Worm (Caenorhabditis elegans) whole organism, L3 larva: ENCODE results near the gene dpy-23.

Experiments
- ZK546.5 ChIP-seq: sonication (generic microtip); optimal IDR thresholded peaks from 2 replicates; lab custom pipeline; 2017; ENCODE audit warnings: missing biosample characterization, missing genetic modification characterization
- aly-2 ChIP-seq: fragments of 150-350 bp; optimal IDR thresholded peaks from 2 replicates; lab custom pipeline; 2014; ENCODE audit warnings: missing biosample characterization, missing genetic modification characterization
- ama-1 ChIP-seq: fragments of 150-350 bp; optimal IDR thresholded peaks from 2 replicates; lab custom pipeline; 2018
- ceh-16 ChIP-seq: sonication (generic microtip); optimal IDR thresholded peaks from 2 replicates; lab custom pipeline; 2017; ENCODE audit warnings: missing biosample characterization, missing genetic modification characterization
- ceh-82 ChIP-seq: fragments of 150-350 bp; optimal IDR thresholded peaks from 2 replicates; lab custom pipeline; 2014; ENCODE audit warnings: missing biosample characterization, missing genetic modification characterization
- ceh-9 ChIP-seq: sonication (generic microtip); optimal IDR thresholded peaks from 2 replicates; lab custom pipeline; 2018; ENCODE audit warnings: missing biosample characterization, missing genetic modification characterization
- daf-12 ChIP-seq: fragments of 150-350 bp; optimal IDR thresholded peaks from 2 replicates; lab custom pipeline; 2014; ENCODE audit warnings: missing biosample characterization, missing genetic modification reagents, missing genetic modification characterization
- egl-5 ChIP-seq: fragments of 150-350 bp; optimal IDR thresholded peaks from 2 replicates; lab custom pipeline; 2017; ENCODE audit warnings: missing biosample characterization, missing genetic modification reagents, missing genetic modification characterization, inconsistent platforms
- elt-1 ChIP-seq: fragments of 150-350 bp; optimal IDR thresholded peaks from 2 replicates; lab custom pipeline; 2014; ENCODE audit warnings: missing biosample characterization, missing genetic modification characterization
- elt-2 ChIP-seq: sonication (generic microtip); optimal IDR thresholded peaks from 2 replicates; lab custom pipeline; 2016; ENCODE audit warnings: missing genetic modification reagents, mild to moderate bottlenecking, missing genetic modification characterization, missing compliant biosample characterization
- eor-1 ChIP-seq, 2 experiments: fragments of 150-350 bp; optimal IDR thresholded peaks; 2 replicates each; lab custom pipeline; 2014 to 2018; ENCODE audit warnings: missing biosample characterization in 2 of 2, missing genetic modification characterization in 2 of 2
- hmg-11 ChIP-seq: sonication (generic microtip); optimal IDR thresholded peaks from 2 replicates; lab custom pipeline; 2016; ENCODE audit warnings: missing genetic modification characterization, missing compliant biosample characterization
- lin-15B ChIP-seq: fragments of 150-350 bp; optimal IDR thresholded peaks from 2 replicates; lab custom pipeline; 2014; ENCODE audit warnings: missing biosample characterization, missing genetic modification characterization
- lin-39 ChIP-seq: fragments of 150-350 bp; optimal IDR thresholded peaks from 2 replicates; lab custom pipeline; 2018; ENCODE audit warnings: missing biosample characterization, missing genetic modification reagents, missing genetic modification characterization
- lsy-12 ChIP-seq: sonication (generic microtip); optimal IDR thresholded peaks from 2 replicates; lab custom pipeline; 2016; ENCODE audit warnings: mild to moderate bottlenecking, missing genetic modification characterization, missing compliant biosample characterization
- mdl-1 ChIP-seq: fragments of 150-350 bp; optimal IDR thresholded peaks from 2 replicates; lab custom pipeline; 2014; ENCODE audit warnings: missing biosample characterization, missing genetic modification characterization
- mml-1 ChIP-seq: fragments of 150-350 bp; sonication (generic microtip); optimal IDR thresholded peaks from 3 replicates; lab custom pipeline; 2014; ENCODE audit warnings: missing biosample characterization, missing genetic modification characterization
- nfya-1 ChIP-seq: sonication (generic microtip); optimal IDR thresholded peaks from 2 replicates; lab custom pipeline; 2017; ENCODE audit warnings: missing genetic modification characterization, mild to moderate bottlenecking, missing compliant biosample characterization, antibody characterized with exemption, moderate library complexity; ENCODE audit not compliant: insufficient read depth
- nhr-11 ChIP-seq: fragments of 150-350 bp; optimal IDR thresholded peaks from 2 replicates; lab custom pipeline; 2014; ENCODE audit warnings: missing biosample characterization, missing genetic modification characterization
- nhr-12 ChIP-seq: fragments of 150-350 bp; optimal IDR thresholded peaks from 2 replicates; lab custom pipeline; 2014; ENCODE audit warnings: missing biosample characterization, missing genetic modification characterization
- nhr-237 ChIP-seq: fragments of 150-350 bp; optimal IDR thresholded peaks from 2 replicates; lab custom pipeline; 2014; ENCODE audit warnings: missing biosample characterization, missing genetic modification characterization
- nhr-28 ChIP-seq: fragments of 150-350 bp; optimal IDR thresholded peaks from 2 replicates; lab custom pipeline; 2014; ENCODE audit warnings: missing biosample characterization, missing genetic modification characterization
- nhr-43 ChIP-seq: sonication (generic microtip); optimal IDR thresholded peaks from 2 replicates; lab custom pipeline; 2016; ENCODE audit warnings: mild to moderate bottlenecking, missing genetic modification characterization, missing compliant biosample characterization; ENCODE audit not compliant: poor library complexity, severe bottlenecking
- nhr-67 ChIP-seq: fragments of 150-350 bp; optimal IDR thresholded peaks from 2 replicates; lab custom pipeline; 2014; ENCODE audit warnings: missing biosample characterization, missing genetic modification characterization
- nhr-76 ChIP-seq: fragments of 150-350 bp; sonication (generic microtip); optimal IDR thresholded peaks from 5 replicates; lab custom pipeline; 2014; ENCODE audit warnings: missing biosample characterization, missing genetic modification characterization
- nhr-77 ChIP-seq: fragments of 150-350 bp; optimal IDR thresholded peaks from 2 replicates; lab custom pipeline; 2014; ENCODE audit warnings: missing biosample characterization, missing genetic modification characterization
- pha-4 ChIP-seq: fragments of 150-350 bp; optimal IDR thresholded peaks from 2 replicates; lab custom pipeline; 2014; ENCODE audit warnings: missing biosample characterization, missing genetic modification reagents, missing genetic modification characterization
- pqm-1 ChIP-seq: fragments of 150-350 bp; optimal IDR thresholded peaks from 2 replicates; lab custom pipeline; 2017; ENCODE audit warnings: missing biosample characterization, missing genetic modification characterization, inconsistent platforms
- sea-2 ChIP-seq: fragments of 150-350 bp; sonication (generic microtip); optimal IDR thresholded peaks from 4 replicates; lab custom pipeline; 2014; ENCODE audit warnings: missing biosample characterization, missing genetic modification reagents, missing genetic modification characterization
- skn-1 ChIP-seq: fragments of 150-350 bp; optimal IDR thresholded peaks from 2 replicates; lab custom pipeline; 2014; ENCODE audit warnings: missing biosample characterization, missing genetic modification characterization
- snpc-4 ChIP-seq: fragments of 150-350 bp; optimal IDR thresholded peaks from 2 replicates; lab custom pipeline; 2014; ENCODE audit warnings: missing biosample characterization, missing genetic modification characterization
- unc-39 ChIP-seq: sonication (generic microtip); optimal IDR thresholded peaks from 4 replicates; lab custom pipeline; 2017; ENCODE audit warnings: missing biosample characterization, missing genetic modification characterization
- unc-62 ChIP-seq: fragments of 150-350 bp; sonication (generic microtip); optimal IDR thresholded peaks from 4 replicates; lab custom pipeline; 2014; ENCODE audit warnings: missing biosample characterization, missing genetic modification reagents, missing genetic modification characterization
- zag-1 ChIP-seq: fragments of 150-350 bp; optimal IDR thresholded peaks from 2 replicates; lab custom pipeline; 2014; ENCODE audit warnings: missing biosample characterization, missing genetic modification characterization
- ztf-4 ChIP-seq: fragments of 150-350 bp; optimal IDR thresholded peaks from 2 replicates; lab custom pipeline; 2014; ENCODE audit warnings: missing biosample characterization, missing genetic modification characterization

dpy-23 gene

ce11 chrX:4367414-4367813 is 21.7 kb upstream of the dpy-23 start, which contains the start of gene R160.10:
Gene R160.10, minus strand, starts transcription at chrX:4367514.
- TF ChIP-seq elt-2 (tag; lab: Kevin White, UChicago) (no peak), ZK546.5 (tag; lab: Kevin White, UChicago) (no peak), nhr-28 (tag; lab: Kevin White, UChicago) (no peak)

ce11 chrX:4368800-4369199 is 20.4 kb upstream of the dpy-23 start, which contains the start of gene R160.4:
Gene R160.4, minus strand, starts transcription at chrX:4368900.
- TF ChIP-seq aly-2 (tag; lab: Kevin White, UChicago) (no peak), nhr-237 (tag; lab: Kevin White, UChicago) (no peak), unc-62 (GFP tag; lab: Kevin White, UChicago) (no peak), ceh-82 (tag; lab: Kevin White, UChicago) (no peak), lin-15B (tag; lab: Kevin White, UChicago) (no peak), unc-39 (tag; lab: Kevin White, UChicago) (no peak), nhr-76 (no peak), egl-5 (tag; lab: Kevin White, UChicago) (no peak), ZK546.5 (tag; lab: Kevin White, UChicago) (no peak)

DNA sequence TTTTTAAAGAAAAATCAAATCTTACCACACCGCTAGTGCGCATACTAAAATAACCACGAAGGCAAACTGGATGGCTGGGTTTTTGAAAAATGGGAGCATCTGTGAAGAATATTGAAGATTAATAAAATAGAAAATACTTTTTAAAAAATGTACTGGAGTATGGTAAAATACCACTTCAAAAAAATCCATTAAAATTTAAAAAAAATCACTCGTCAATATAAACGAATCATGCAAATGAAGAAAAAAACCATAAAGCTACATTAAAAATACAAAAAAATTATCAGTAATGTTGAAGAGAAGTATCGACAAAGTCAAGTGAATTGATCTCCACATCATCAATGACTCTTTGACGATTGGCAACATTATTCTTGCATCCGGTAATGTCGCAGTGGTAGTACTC is 18.4 kb upstream of the dpy-23 start, which contains the start of gene R160.5:
TSS of gene R160.5 (minus strand) at position 101 of the 400 bp plus-strand sequence.
- TF ChIP-seq hmg-11 (no peak), unc-62 (GFP tag; lab: Kevin White, UChicago) (no peak), elt-1 (no peak), daf-12 (tag; lab: Kevin White, UChicago) (no peak), nhr-43 (tag; lab: Kevin White, UChicago) (no peak), eor-1 (tag; optimal IDR thresholded peaks at IDR 0.05; lab: Kevin White, UChicago) (no peak), pqm-1 (tag; lab: Kevin White, UChicago) (no peak), ama-1 (lab: Kevin White, UChicago) (no peak), nhr-76 (no peak), lin-15B (tag; lab: Kevin White, UChicago) (no peak)

DNA sequence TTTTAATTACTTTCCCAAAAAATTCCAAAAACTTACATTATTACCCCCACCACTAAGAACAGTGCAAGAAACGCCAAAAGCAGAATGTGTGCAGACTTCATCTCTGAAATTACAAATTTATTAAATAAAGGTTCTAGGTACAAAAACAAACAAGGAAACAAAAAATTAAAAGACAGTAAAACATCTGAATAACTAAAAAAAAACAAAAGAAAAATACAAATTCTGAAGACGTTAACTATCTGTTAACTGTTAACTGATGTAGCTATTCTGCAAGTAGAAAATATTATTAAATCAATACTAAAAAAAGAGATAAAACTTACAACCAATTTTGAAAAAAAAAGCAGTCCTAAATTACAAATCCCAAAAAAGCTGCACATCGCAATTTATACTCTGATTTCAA is 17.7 kb upstream of the dpy-23 start, which contains the start of gene R160.13:
TSS of gene R160.13 (minus strand) at position 101 of the 400 bp plus-strand sequence.
- no peak for TF ChIP-seq hmg-11
- TF ChIP-seq lin-39 (tag; lab: Kevin White, UChicago), result no peak
- TF ChIP-seq nhr-67 (tag; lab: Kevin White, UChicago), result no peak
- no peak for TF ChIP-seq snpc-4
- TF ChIP-seq mdl-1, result no peak

DNA sequence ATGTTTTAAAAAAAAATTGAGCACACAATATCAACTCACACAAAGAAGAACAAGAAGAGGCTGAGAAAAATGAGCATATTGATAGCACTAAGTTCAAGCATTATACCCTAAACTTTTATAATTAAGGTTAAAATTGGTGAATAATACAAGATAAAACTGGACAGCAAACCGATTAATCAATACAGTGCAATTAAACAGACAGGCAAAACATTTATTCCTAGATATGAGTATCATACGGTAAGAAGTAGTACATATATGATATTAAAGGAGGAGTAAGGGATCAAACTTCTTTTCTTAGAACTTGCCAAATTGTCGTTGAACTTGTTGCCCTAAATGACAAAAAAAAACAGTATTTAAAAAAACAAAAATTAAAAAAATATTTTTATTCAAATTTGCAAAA is 17.2 kb upstream of the dpy-23 start, which contains the start of gene R160.14:
TSS of gene R160.14 (minus strand) at position 101 of the 400 bp plus-strand sequence.
- TF ChIP-seq skn-1 (tag; lab: Kevin White, UChicago) (no peak), pha-4 (tag; lab: Kevin White, UChicago) (no peak), nhr-12 (tag; lab: Kevin White, UChicago) (no peak), mml-1 (no peak), mdl-1 (no peak), ceh-9 (tag; lab: Kevin White, UChicago) (no peak)

DNA sequence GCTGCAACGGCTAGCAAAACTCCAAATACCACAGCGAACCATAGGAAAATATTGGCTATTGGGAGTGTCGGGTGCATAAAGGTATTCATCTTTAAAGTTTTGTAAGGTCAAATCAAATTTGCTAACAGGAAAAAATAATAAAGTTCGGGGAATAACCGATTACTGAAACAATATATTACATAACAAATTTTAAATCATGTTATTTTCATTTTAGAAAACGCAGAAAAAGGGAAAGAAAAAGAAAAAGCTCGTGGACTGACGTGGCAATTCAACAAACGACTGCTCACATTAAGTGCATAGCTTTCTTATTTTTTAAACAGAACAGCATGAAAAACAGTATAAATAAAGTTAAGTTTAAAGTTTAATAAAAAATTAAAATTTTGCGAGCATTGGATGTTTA is 16.0 kb upstream of the dpy-23 start, which contains the start of gene R160.6:
TSS of gene R160.6 (minus strand) at position 101 of the 400 bp plus-strand sequence.
- TF ChIP-seq nhr-43 (tag; lab: Kevin White, UChicago) (no peak), ama-1 (lab: Kevin White, UChicago) (no peak), ceh-16 (tag; lab: Kevin White, UChicago) (no peak), ZK546.5 (tag; lab: Kevin White, UChicago) (no peak), nhr-77 (tag; lab: Kevin White, UChicago) (no peak), egl-5 (tag; lab: Kevin White, UChicago) (no peak)
- TF ChIP-seq, all 47 proteins: peak for 0

DNA sequence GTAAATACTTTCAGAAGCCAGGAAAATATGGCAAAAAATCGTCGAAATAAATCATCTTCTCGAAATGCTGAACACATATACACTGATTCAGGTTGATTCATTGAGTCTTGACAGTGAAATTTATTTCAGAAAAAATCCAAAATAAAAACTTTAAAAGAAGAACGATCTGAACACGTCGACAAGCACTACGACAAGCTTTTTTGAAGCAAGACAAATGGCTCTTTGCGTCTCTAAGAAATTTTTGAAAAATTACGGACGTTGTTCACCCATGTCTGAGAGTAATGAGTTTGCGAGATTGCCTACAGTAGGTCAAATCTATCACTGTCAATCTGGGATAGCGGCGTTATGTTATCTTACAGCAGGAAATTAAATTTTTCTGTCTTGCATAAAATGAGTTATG is 12.4 kb upstream of the dpy-23 start, which contains the start of gene R160.2:
TSS of gene R160.2 (minus strand) at position 101 of the 400 bp plus-strand sequence.
- TF ChIP-seq unc-62 (GFP tag; lab: Kevin White, UChicago) (no peak), nhr-67 (tag; lab: Kevin White, UChicago) (no peak), snpc-4 (no peak), nfya-1 (tag; lab: Kevin White, UChicago) (no peak), egl-5 (tag; lab: Kevin White, UChicago) (no peak), lsy-12 (tag; lab: Kevin White, UChicago) (no peak), elt-2 (tag; lab: Kevin White, UChicago) (no peak), hmg-11 (no peak), skn-1 (tag; lab: Kevin White, UChicago) (no peak), elt-1 (no peak), zag-1 (tag; lab: Kevin White, UChicago) (no peak), ama-1 (lab: Kevin White, UChicago) (no peak), ztf-4 (tag; lab: Kevin White, UChicago) (no peak), daf-12 (tag; lab: Kevin White, UChicago) (no peak), nhr-43 (tag; lab: Kevin White, UChicago) (no peak), sea-2 (GFP tag; lab: Kevin White, UChicago) (no peak), lin-39 (tag; lab: Kevin White, UChicago) (no peak), nhr-11 (tag; lab: Kevin White, UChicago) (no peak)
